Worm (Caenorhabditis elegans) whole organism, late embryonic: ENCODE measurements around the gene arrd-16.

Experiments used
- C08G9.2 ChIP-seq: sonication (generic microtip); optimal IDR thresholded peaks from 2 replicates; lab custom pipeline; 2016; ENCODE audit warnings: mild to moderate bottlenecking, missing genetic modification characterization, moderate library complexity, missing compliant biosample characterization
- C38D4.7 ChIP-seq: fragments of 200-800 bp; sonication (Bioruptor generic); optimal IDR thresholded peaks from 2 replicates; lab custom pipeline; 2018; ENCODE audit warnings: mild to moderate bottlenecking, missing genetic modification characterization, moderate library complexity, missing compliant biosample characterization
- F13H6.1 ChIP-seq: sonication (generic microtip); optimal IDR thresholded peaks from 2 replicates; lab custom pipeline; 2016; ENCODE audit warnings: missing genetic modification characterization, missing compliant biosample characterization
- K02D7.2 ChIP-seq: sonication (generic microtip); optimal IDR thresholded peaks from 2 replicates; lab custom pipeline; 2017; ENCODE audit warnings: mild to moderate bottlenecking, missing genetic modification characterization, missing compliant biosample characterization
- T23F11.4 ChIP-seq: fragments of 200-800 bp; sonication (Bioruptor generic); optimal IDR thresholded peaks from 2 replicates; lab custom pipeline; 2018; ENCODE audit warnings: mild to moderate bottlenecking, missing genetic modification characterization, missing compliant biosample characterization
- ahr-1 ChIP-seq: sonication (generic microtip); optimal IDR thresholded peaks from 2 replicates; lab custom pipeline; 2016; ENCODE audit warnings: missing genetic modification characterization, missing compliant biosample characterization
- ama-1 ChIP-seq: fragments of 150-350 bp; optimal IDR thresholded peaks from 2 replicates; lab custom pipeline; 2014
- ceh-19 ChIP-seq: fragments of 200-800 bp; sonication (Bioruptor generic); optimal IDR thresholded peaks from 2 replicates; lab custom pipeline; 2018; ENCODE audit warnings: mild to moderate bottlenecking, missing genetic modification characterization, missing compliant biosample characterization
- ceh-2 ChIP-seq: sonication (generic microtip); optimal IDR thresholded peaks from 2 replicates; lab custom pipeline; 2016; ENCODE audit warnings: missing genotype, missing genetic modification characterization, missing compliant biosample characterization
- ceh-22 ChIP-seq: sonication (generic microtip); optimal IDR thresholded peaks from 2 replicates; lab custom pipeline; 2017; ENCODE audit warnings: missing biosample characterization, missing genetic modification characterization
- ceh-30 ChIP-seq: fragments of 150-350 bp; optimal IDR thresholded peaks from 2 replicates; lab custom pipeline; 2014; ENCODE audit warnings: missing biosample characterization, missing genetic modification characterization
- ceh-31 ChIP-seq: sonication (generic microtip); optimal IDR thresholded peaks from 2 replicates; lab custom pipeline; 2016; ENCODE audit warnings: missing genetic modification characterization, missing compliant biosample characterization
- ceh-45 ChIP-seq: fragments of 200-800 bp; sonication (Bioruptor generic); IDR thresholded peaks from 2 replicates; pipeline ENCODE4 v1.3.6; 2022; ENCODE audit warnings: missing genetic modification reagents, missing genetic modification characterization, missing compliant biosample characterization
- ceh-48 ChIP-seq: sonication (generic microtip); optimal IDR thresholded peaks from 2 replicates; lab custom pipeline; 2016; ENCODE audit warnings: missing genetic modification characterization, inconsistent platforms, missing compliant biosample characterization
- ceh-6 ChIP-seq: fragments of 200-800 bp; sonication (Bioruptor generic); optimal IDR thresholded peaks from 2 replicates; lab custom pipeline; 2018; ENCODE audit warnings: mild to moderate bottlenecking, missing genetic modification characterization, missing compliant biosample characterization
- ceh-9 ChIP-seq: sonication (generic microtip); optimal IDR thresholded peaks from 2 replicates; lab custom pipeline; 2016; ENCODE audit warnings: mild to moderate bottlenecking, missing genetic modification characterization, inconsistent platforms, missing compliant biosample characterization
- dmd-4 ChIP-seq: sonication (generic microtip); optimal IDR thresholded peaks from 2 replicates; lab custom pipeline; 2016; ENCODE audit warnings: borderline replicate concordance, missing genetic modification characterization, missing compliant biosample characterization
- elt-2 ChIP-seq: sonication (generic microtip); optimal IDR thresholded peaks from 2 replicates; lab custom pipeline; 2016; ENCODE audit warnings: missing genetic modification reagents, missing genetic modification characterization, missing compliant biosample characterization
- ets-4 ChIP-seq: sonication (generic microtip); optimal IDR thresholded peaks from 2 replicates; lab custom pipeline; 2016; ENCODE audit warnings: missing genetic modification characterization, missing compliant biosample characterization
- eyg-1 ChIP-seq: sonication (generic microtip); optimal IDR thresholded peaks from 2 replicates; lab custom pipeline; 2016; ENCODE audit warnings: missing genotype, missing genetic modification characterization, missing compliant biosample characterization
- fkh-10 ChIP-seq: fragments of 150-350 bp; optimal IDR thresholded peaks from 2 replicates; lab custom pipeline; 2014; ENCODE audit warnings: missing biosample characterization, missing genetic modification reagents, missing genetic modification characterization
- fkh-6 ChIP-seq: sonication (generic microtip); optimal IDR thresholded peaks from 2 replicates; lab custom pipeline; 2016; ENCODE audit warnings: missing genetic modification characterization, missing compliant biosample characterization
- gmeb-2 ChIP-seq: sonication (generic microtip); optimal IDR thresholded peaks from 2 replicates; lab custom pipeline; 2016; ENCODE audit warnings: missing genetic modification characterization, inconsistent platforms, missing compliant biosample characterization
- hlh-15 ChIP-seq: sonication (generic microtip); optimal IDR thresholded peaks from 2 replicates; lab custom pipeline; 2016; ENCODE audit warnings: missing genetic modification characterization, missing compliant biosample characterization
- hlh-30 ChIP-seq: sonication (generic microtip); optimal IDR thresholded peaks from 2 replicates; lab custom pipeline; 2017; ENCODE audit warnings: antibody characterized with exemption, missing genetic modification characterization, missing compliant biosample characterization; ENCODE audit not compliant: insufficient read depth
- hlh-6 ChIP-seq: sonication (generic microtip); optimal IDR thresholded peaks from 2 replicates; lab custom pipeline; 2016; ENCODE audit warnings: missing genotype, missing genetic modification characterization, missing compliant biosample characterization
- hlh-8 ChIP-seq: sonication (generic microtip); optimal IDR thresholded peaks from 2 replicates; lab custom pipeline; 2016; ENCODE audit warnings: missing genotype, missing genetic modification characterization, missing compliant biosample characterization
- mec-3 ChIP-seq: sonication (generic microtip); optimal IDR thresholded peaks from 2 replicates; lab custom pipeline; 2016; ENCODE audit warnings: borderline replicate concordance, missing genetic modification characterization, missing compliant biosample characterization
- npax-4 ChIP-seq: sonication (generic microtip); optimal IDR thresholded peaks from 2 replicates; lab custom pipeline; 2016; ENCODE audit warnings: missing genetic modification characterization, missing compliant biosample characterization
- pag-3 ChIP-seq: sonication (generic microtip); optimal IDR thresholded peaks from 2 replicates; lab custom pipeline; 2016; ENCODE audit warnings: missing compliant biosample characterization, missing genetic modification characterization, borderline replicate concordance
- pax-1 ChIP-seq: fragments of 150-350 bp; optimal IDR thresholded peaks from 2 replicates; lab custom pipeline; 2014; ENCODE audit warnings: missing biosample characterization, missing genetic modification characterization
- pha-2 ChIP-seq: sonication (generic microtip); optimal IDR thresholded peaks from 2 replicates; lab custom pipeline; 2017; ENCODE audit warnings: mild to moderate bottlenecking, missing genetic modification characterization, missing compliant biosample characterization
- pha-4 ChIP-seq: fragments of 150-350 bp; optimal IDR thresholded peaks from 2 replicates; lab custom pipeline; 2018; ENCODE audit warnings: missing biosample characterization, missing genetic modification reagents, missing genetic modification characterization
- syd-9 ChIP-seq: sonication (generic microtip); optimal IDR thresholded peaks from 2 replicates; lab custom pipeline; 2016; ENCODE audit warnings: mild to moderate bottlenecking, missing genetic modification characterization, moderate library complexity, missing compliant biosample characterization
- tbx-7 ChIP-seq: sonication (generic microtip); optimal IDR thresholded peaks from 2 replicates; lab custom pipeline; 2016; ENCODE audit warnings: missing genotype, missing genetic modification characterization, missing compliant biosample characterization
- unc-3 ChIP-seq, 2 experiments: fragments of 200-800 bp in 1 of 2; sonication (Bioruptor generic) in 1 of 2; sonication (generic microtip) in 1 of 2; conservative IDR thresholded peaks in 1 of 2; optimal IDR thresholded peaks in 1 of 2; 2 replicates each; pipeline versions ENCODE4 v1.3.6 to Lab custom; 2016 to 2022; ENCODE audit warnings: missing compliant biosample characterization in 2 of 2, missing genetic modification characterization in 2 of 2, missing genetic modification reagents in 1 of 2
- unc-42 ChIP-seq: sonication (generic microtip); optimal IDR thresholded peaks from 2 replicates; lab custom pipeline; 2016; ENCODE audit warnings: missing genotype, missing genetic modification characterization, missing compliant biosample characterization
- unc-55 ChIP-seq: sonication (generic microtip); optimal IDR thresholded peaks from 2 replicates; lab custom pipeline; 2017; ENCODE audit warnings: missing biosample characterization, missing genetic modification reagents, missing genetic modification characterization

arrd-16 gene

ce11 chrIII:12484432-12484831 lies at the start of gene arrd-16:
arrd-16 (plus strand) TSS chrIII:12484732.
- no peak for TF ChIP-seq tbx-7 (tag; lab: Kevin White, UChicago)
- no peak for TF ChIP-seq hlh-6 (tag; lab: Kevin White, UChicago)
- TF ChIP-seq hlh-30 = no peak
- TF ChIP-seq fkh-10 (GFP tag; lab: Kevin White, UChicago) = no peak
- TF ChIP-seq K02D7.2 = no peak
- TF ChIP-seq ahr-1 (tag; lab: Kevin White, UChicago) = no peak
- no peak for TF ChIP-seq ceh-30
- TF ChIP-seq mec-3 (tag; lab: Kevin White, UChicago) = no peak
- TF ChIP-seq ama-1 = no peak
- no peak for TF ChIP-seq ceh-22 (tag; lab: Kevin White, UChicago)
- TF ChIP-seq ceh-45 = no peak
- TF ChIP-seq unc-55 (GFP tag; lab: Kevin White, UChicago) = no peak
- TF ChIP-seq ceh-19 (GFP tag; lab: Kevin White, UChicago) = no peak
- no peak for TF ChIP-seq F13H6.1 (tag; lab: Kevin White, UChicago)
- no peak for TF ChIP-seq pag-3 (tag; lab: Kevin White, UChicago)
- no peak for TF ChIP-seq syd-9

DNA sequence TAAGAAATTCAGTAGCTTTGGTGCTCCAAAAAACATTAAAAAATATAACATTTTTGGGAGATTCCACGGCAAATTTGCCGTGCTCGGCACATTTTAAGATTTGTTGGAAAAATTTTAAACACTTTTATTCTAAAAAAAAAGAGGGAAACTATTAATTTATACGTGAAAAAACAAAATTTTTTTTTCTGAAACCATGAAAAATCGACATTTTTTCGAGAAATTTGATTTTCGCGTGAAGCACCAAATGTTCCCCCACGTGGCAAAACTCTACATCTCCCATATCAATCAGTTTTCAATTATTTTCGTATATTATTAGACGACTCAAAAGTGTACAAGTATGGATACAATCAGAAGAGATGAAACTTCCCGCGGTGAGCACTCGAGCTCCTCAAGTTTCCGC lies 48.3 kb upstream of the arrd-16 start, which contains the start of gene fbxa-218:
Gene fbxa-218, plus strand, starts transcription at position 301 of the 400 bp plus-strand sequence.
- TF ChIP-seq ets-4 (no peak), hlh-8 (tag; lab: Kevin White, UChicago) (no peak), pha-4 (tag; lab: Kevin White, UChicago) (no peak), elt-2 (tag; lab: Kevin White, UChicago) (no peak), eyg-1 (tag; lab: Kevin White, UChicago) (no peak), gmeb-2 (no peak), unc-3 (GFP tag; conservative IDR thresholded peaks at IDR 0.05; lab: Robert Waterston, UW) (no peak), unc-3 (tag; optimal IDR thresholded peaks at IDR 0.05; lab: Kevin White, UChicago) (no peak), ceh-48 (tag; lab: Kevin White, UChicago) (no peak), ceh-2 (tag; lab: Kevin White, UChicago) (no peak), C38D4.7 (no peak), ceh-19 (GFP tag; lab: Kevin White, UChicago) (no peak)

- TF ChIP-seq ceh-19 (GFP tag; lab: Kevin White, UChicago) (no peak), npax-4 (tag; lab: Kevin White, UChicago) (no peak), fkh-6 (no peak), ceh-45 (no peak), ceh-6 (GFP tag; lab: Kevin White, UChicago) (no peak), unc-3 (GFP tag; conservative IDR thresholded peaks at IDR 0.05; lab: Robert Waterston, UW) (no peak), unc-3 (tag; optimal IDR thresholded peaks at IDR 0.05; lab: Kevin White, UChicago) (no peak), ceh-48 (tag; lab: Kevin White, UChicago) (no peak), unc-42 (tag; lab: Kevin White, UChicago) (no peak), ceh-9 (tag; lab: Kevin White, UChicago) (no peak), F13H6.1 (tag; lab: Kevin White, UChicago) (no peak), C08G9.2 (tag; lab: Kevin White, UChicago) (no peak), ceh-22 (tag; lab: Kevin White, UChicago) (no peak), pax-1 (tag; lab: Kevin White, UChicago) (no peak), T23F11.4 (GFP tag; lab: Kevin White, UChicago) (no peak), hlh-15 (tag; lab: Kevin White, UChicago) (no peak), dmd-4 (tag; lab: Kevin White, UChicago) (no peak), ceh-31 (tag; lab: Kevin White, UChicago) (no peak), pha-2 (tag; lab: Kevin White, UChicago) (no peak), hlh-8 (tag; lab: Kevin White, UChicago) (no peak), pag-3 (tag; lab: Kevin White, UChicago) (no peak)
Measured at ce11 chrIII:12437020-12437419, 47.5 kb upstream of the arrd-16 start.
